Worm (Caenorhabditis elegans) whole organism, midembryonic: Measurements from ENCODE around the gene Y43F8B.24.

Experiments used
- flt-1 ChIP-seq: fragments of 200-800 bp; sonication (Bioruptor generic); IDR thresholded peaks from 2 replicates; pipeline ENCODE4 v1.3.6; 2022; ENCODE audit warnings: missing genetic modification characterization, missing compliant biosample characterization
- klf-2 ChIP-seq: fragments of 200-800 bp; sonication (Bioruptor generic); conservative IDR thresholded peaks from 2 replicates; pipeline ENCODE4 v1.3.6; 2022; ENCODE audit warnings: missing genetic modification reagents, missing genetic modification characterization, missing compliant biosample characterization
- tab-1 ChIP-seq: fragments of 200-800 bp; sonication (Bioruptor generic); IDR thresholded peaks from 2 replicates; pipeline ENCODE4 v1.3.6; 2022; ENCODE audit warnings: missing genetic modification characterization, missing compliant biosample characterization
- ztf-29 ChIP-seq: fragments of 200-800 bp; sonication (Bioruptor generic); IDR thresholded peaks from 2 replicates; pipeline ENCODE4 v1.3.6; 2022; ENCODE audit warnings: missing genetic modification reagents, missing genetic modification characterization, missing compliant biosample characterization

- TF ChIP-seq klf-2 (GFP tag; lab: Robert Waterston, UW): no peak
- no peak for TF ChIP-seq tab-1 (GFP tag; lab: Robert Waterston, UW)
- TF ChIP-seq flt-1 (GFP tag; lab: Robert Waterston, UW): no peak
- TF ChIP-seq ztf-29 (GFP tag; lab: Robert Waterston, UW): no peak
These were observed 36.1 kb upstream of the Y43F8B.24 start, which contains the start of gene C25F9.2 for ce11 chrV:19421131-19421530.
